Fruit fly (Drosophila melanogaster) whole organism, embryonic: ENCODE measurements around the gene COX7AL2.

Source experiments
- ATbp ChIP-seq: fragments of 200-800 bp; sonication (Bioruptor generic); optimal IDR thresholded peaks from 2 replicates; lab custom pipeline; 2017; ENCODE audit warnings: missing biosample characterization, mild to moderate bottlenecking, missing genetic modification characterization, missing genetic modification reagents
- Bgb ChIP-seq: fragments of 200-800 bp; sonication (Bioruptor generic); IDR thresholded peaks from 2 replicates; pipeline ENCODE4 v1.3.6; 2022; ENCODE audit warnings: missing biosample characterization, missing genetic modification characterization; ENCODE audit not compliant: partially characterized antibody
- CG10654 ChIP-seq: fragments of 200-800 bp; sonication (Bioruptor generic); optimal IDR thresholded peaks from 2 replicates; lab custom pipeline; 2016; ENCODE audit warnings: missing biosample characterization, missing genetic modification characterization
- CG12155 ChIP-seq: fragments of 200-800 bp; sonication (Bioruptor generic); optimal IDR thresholded peaks from 3 replicates; lab custom pipeline; 2016; ENCODE audit warnings: missing biosample characterization, missing genetic modification characterization
- CG12659 ChIP-seq: fragments of 200-800 bp; sonication (Bioruptor generic); optimal IDR thresholded peaks from 3 replicates; lab custom pipeline; 2017; ENCODE audit warnings: mild to moderate bottlenecking, missing biosample characterization, missing genetic modification reagents, missing genetic modification characterization
- CG14667 ChIP-seq: fragments of 200-800 bp; sonication (Bioruptor generic); IDR thresholded peaks from 2 replicates; pipeline ENCODE4 v1.3.6; 2022; ENCODE audit warnings: missing biosample characterization, missing genetic modification characterization
- CG1603 ChIP-seq: fragments of 200-800 bp; sonication (Bioruptor generic); optimal IDR thresholded peaks from 2 replicates; lab custom pipeline; 2019; ENCODE audit warnings: missing biosample characterization, mild to moderate bottlenecking, missing genetic modification characterization, moderate library complexity
- CG16815 ChIP-seq: fragments of 200-800 bp; sonication (Bioruptor generic); optimal IDR thresholded peaks from 3 replicates; lab custom pipeline; 2017; ENCODE audit warnings: missing biosample characterization, mild to moderate bottlenecking, missing genetic modification characterization
- CG2202 ChIP-seq: fragments of 200-800 bp; sonication (Bioruptor generic); optimal IDR thresholded peaks from 2 replicates; lab custom pipeline; 2018; ENCODE audit warnings: missing biosample characterization, mild to moderate bottlenecking, missing genetic modification characterization
- CG2712 ChIP-seq: fragments of 200-800 bp; optimal IDR thresholded peaks from 3 replicates; lab custom pipeline; 2019; ENCODE audit warnings: missing biosample characterization, mild to moderate bottlenecking, missing genetic modification characterization, moderate library complexity
- CG30403 ChIP-seq: fragments of 200-800 bp; sonication (Bioruptor generic); optimal IDR thresholded peaks from 3 replicates; lab custom pipeline; 2016; ENCODE audit warnings: missing biosample characterization, missing genetic modification characterization
- CG3065 ChIP-seq: fragments of 200-800 bp; sonication (Bioruptor generic); optimal IDR thresholded peaks from 2 replicates; lab custom pipeline; 2016; ENCODE audit warnings: missing biosample characterization, missing genetic modification characterization
- CG32532 ChIP-seq: fragments of 200-800 bp; sonication (Bioruptor generic); IDR thresholded peaks from 2 replicates; pipeline ENCODE4 v1.3.6; 2022; ENCODE audit warnings: missing biosample characterization, missing genetic modification characterization
- CG33557 ChIP-seq: fragments of 200-800 bp; sonication (Bioruptor generic); optimal IDR thresholded peaks from 2 replicates; lab custom pipeline; 2019; ENCODE audit warnings: missing biosample characterization, mild to moderate bottlenecking, missing genetic modification characterization, moderate library complexity
- CG6175 ChIP-seq: fragments of 200-800 bp; sonication (Bioruptor generic); IDR thresholded peaks from 3 replicates; pipeline ENCODE4 v1.3.6; 2022; ENCODE audit warnings: missing biosample characterization, missing genetic modification characterization
- CG8944 ChIP-seq: fragments of 200-800 bp; sonication (Bioruptor generic); optimal IDR thresholded peaks from 3 replicates; lab custom pipeline; 2016; ENCODE audit warnings: missing biosample characterization, missing genetic modification characterization
- Dref ChIP-seq: fragments of 200-800 bp; sonication (Bioruptor generic); IDR thresholded peaks from 2 replicates; pipeline ENCODE4 v1.3.6; 2022; ENCODE audit warnings: missing biosample characterization, missing genetic modification characterization
- Drgx ChIP-seq: fragments of 200-800 bp; sonication (Bioruptor generic); IDR thresholded peaks from 2 replicates; pipeline ENCODE4 v1.3.6; 2022; ENCODE audit warnings: missing biosample characterization, missing genetic modification characterization
- H15 ChIP-seq: fragments of 200-800 bp; sonication (Bioruptor generic); IDR thresholded peaks from 3 replicates; pipeline ENCODE4 v1.3.6; 2022; ENCODE audit warnings: missing biosample characterization, missing genetic modification characterization
- HLH3B ChIP-seq: fragments of 200-800 bp; sonication (Bioruptor generic); IDR thresholded peaks from 2 replicates; pipeline ENCODE4 v1.3.6; 2022; ENCODE audit warnings: missing biosample characterization, missing genetic modification characterization
- PHDP ChIP-seq: fragments of 200-800 bp; sonication (Bioruptor generic); optimal IDR thresholded peaks from 3 replicates; lab custom pipeline; 2018; ENCODE audit warnings: missing biosample characterization, mild to moderate bottlenecking, missing genetic modification characterization, moderate library complexity
- Sin3A ChIP-seq: fragments of >200 bp; optimal IDR thresholded peaks from 2 replicates; lab custom pipeline; 2018
- Sry-β ChIP-seq: fragments of 200-800 bp; sonication (Bioruptor generic); optimal IDR thresholded peaks from 2 replicates; lab custom pipeline; 2018; ENCODE audit warnings: missing biosample characterization, mild to moderate bottlenecking, missing genetic modification characterization, moderate library complexity
- YL-1 ChIP-seq: fragments of 200-800 bp; sonication (Bioruptor generic); optimal IDR thresholded peaks from 3 replicates; lab custom pipeline; 2017; ENCODE audit warnings: missing biosample characterization, mild to moderate bottlenecking, missing genetic modification characterization
- br ChIP-seq: fragments of >200 bp; optimal IDR thresholded peaks from 2 replicates; lab custom pipeline; 2017
- cg ChIP-seq: fragments of 200-800 bp; sonication (Bioruptor generic); optimal IDR thresholded peaks from 3 replicates; lab custom pipeline; 2019; ENCODE audit warnings: missing biosample characterization, mild to moderate bottlenecking, missing genetic modification characterization, moderate library complexity
- crol ChIP-seq: fragments of 200-800 bp; sonication (Bioruptor generic); IDR thresholded peaks from 2 replicates; pipeline ENCODE4 v1.3.6; 2022; ENCODE audit warnings: missing biosample characterization, missing genetic modification characterization
- cwo ChIP-seq: fragments of 200-800 bp; sonication (Bioruptor generic); optimal IDR thresholded peaks from 3 replicates; lab custom pipeline; 2017; ENCODE audit warnings: missing biosample characterization, missing genetic modification characterization, mild to moderate bottlenecking, moderate library complexity, missing genetic modification reagents
- da ChIP-seq: fragments of 200-800 bp; sonication (Bioruptor generic); optimal IDR thresholded peaks from 2 replicates; lab custom pipeline; 2016; ENCODE audit warnings: missing biosample characterization, missing genetic modification characterization
- dimm ChIP-seq: fragments of 200-800 bp; sonication (Bioruptor generic); IDR thresholded peaks from 2 replicates; pipeline ENCODE4 v1.3.6; 2022; ENCODE audit warnings: missing biosample characterization, missing genetic modification characterization
- en ChIP-seq: fragments of 200-800 bp; sonication (Bioruptor generic); optimal IDR thresholded peaks from 2 replicates; lab custom pipeline; 2016; ENCODE audit warnings: missing biosample characterization, missing genetic modification characterization
- esg ChIP-seq: fragments of 200-800 bp; sonication (Bioruptor generic); conservative IDR thresholded peaks from 2 replicates; pipeline ENCODE4 v1.3.6; 2022; ENCODE audit warnings: missing biosample characterization, missing genetic modification characterization
- fd102C ChIP-seq: fragments of 200-800 bp; sonication (Bioruptor generic); optimal IDR thresholded peaks from 2 replicates; lab custom pipeline; 2018; ENCODE audit warnings: missing biosample characterization, mild to moderate bottlenecking, missing genetic modification characterization, moderate library complexity
- fu2 ChIP-seq: fragments of 200-800 bp; sonication (Bioruptor generic); optimal IDR thresholded peaks from 2 replicates; lab custom pipeline; 2016; ENCODE audit warnings: missing biosample characterization, missing genetic modification characterization
- gcm ChIP-seq: fragments of 200-800 bp; sonication (Bioruptor generic); optimal IDR thresholded peaks from 2 replicates; lab custom pipeline; 2019; ENCODE audit warnings: missing biosample characterization, mild to moderate bottlenecking, missing genetic modification characterization, moderate library complexity
- grn ChIP-seq: fragments of 200-800 bp; sonication (Bioruptor generic); optimal IDR thresholded peaks from 3 replicates; lab custom pipeline; 2017; ENCODE audit warnings: missing biosample characterization, missing genetic modification characterization
- jing ChIP-seq: fragments of 200-800 bp; sonication (Bioruptor generic); optimal IDR thresholded peaks from 2 replicates; lab custom pipeline; 2018; ENCODE audit warnings: missing biosample characterization, mild to moderate bottlenecking, missing genetic modification characterization
- lmd ChIP-seq: fragments of 200-800 bp; sonication (Bioruptor generic); IDR thresholded peaks from 2 replicates; pipeline ENCODE4 v1.3.6; 2022; ENCODE audit warnings: missing biosample characterization, missing genetic modification characterization
- mirr ChIP-seq: fragments of 200-800 bp; sonication (Bioruptor generic); optimal IDR thresholded peaks from 3 replicates; lab custom pipeline; 2018; ENCODE audit warnings: missing biosample characterization, mild to moderate bottlenecking, missing genetic modification characterization
- oc ChIP-seq: fragments of 200-800 bp; sonication (Bioruptor generic); optimal IDR thresholded peaks from 2 replicates; lab custom pipeline; 2018; ENCODE audit warnings: missing biosample characterization, mild to moderate bottlenecking, missing genetic modification characterization, moderate library complexity
- org-1 ChIP-seq: fragments of 200-800 bp; sonication (Bioruptor generic); optimal IDR thresholded peaks from 2 replicates; lab custom pipeline; 2017; ENCODE audit warnings: missing biosample characterization, missing genetic modification characterization
- pnt ChIP-seq: fragments of 200-800 bp; sonication (Bioruptor generic); optimal IDR thresholded peaks from 3 replicates; lab custom pipeline; 2016; ENCODE audit warnings: missing biosample characterization, missing genetic modification characterization
- ranshi ChIP-seq: fragments of 200-800 bp; sonication (Bioruptor generic); IDR thresholded peaks from 2 replicates; pipeline ENCODE4 v1.3.6; 2022; ENCODE audit warnings: missing biosample characterization, missing genetic modification characterization
- row ChIP-seq: fragments of 200-800 bp; sonication (Bioruptor generic); IDR thresholded peaks from 3 replicates; pipeline ENCODE4 v1.3.6; 2022; ENCODE audit warnings: missing biosample characterization, missing genetic modification characterization
- shn ChIP-seq: fragments of 200-800 bp; sonication (Bioruptor generic); optimal IDR thresholded peaks from 3 replicates; lab custom pipeline; 2016; ENCODE audit warnings: missing biosample characterization, missing genetic modification characterization
- stwl ChIP-seq: fragments of 200-800 bp; sonication (Bioruptor generic); optimal IDR thresholded peaks from 3 replicates; lab custom pipeline; 2018; ENCODE audit warnings: missing biosample characterization, mild to moderate bottlenecking, missing genetic modification characterization, moderate library complexity
- tap ChIP-seq: fragments of 200-800 bp; optimal IDR thresholded peaks from 3 replicates; lab custom pipeline; 2019; ENCODE audit warnings: missing biosample characterization, mild to moderate bottlenecking, missing genetic modification characterization, moderate library complexity
- trh ChIP-seq: fragments of 200-800 bp; sonication (Bioruptor generic); optimal IDR thresholded peaks from 2 replicates; lab custom pipeline; 2016; ENCODE audit warnings: missing biosample characterization, missing genetic modification characterization
- wek ChIP-seq: fragments of 200-800 bp; sonication (Bioruptor generic); optimal IDR thresholded peaks from 3 replicates; lab custom pipeline; 2018; ENCODE audit warnings: missing biosample characterization, mild to moderate bottlenecking, missing genetic modification characterization, moderate library complexity
- wor ChIP-seq: fragments of 200-800 bp; sonication (Bioruptor generic); IDR thresholded peaks from 2 replicates; pipeline ENCODE4 v1.3.6; 2022; ENCODE audit warnings: missing biosample characterization, missing genetic modification characterization

The COX7AL2 gene

dm6 chr2L:2202853-2203717 lies 5.4 kb upstream of the COX7AL2 start (continued):
- no peak for TF ChIP-seq YL-1
- TF ChIP-seq org-1 (GFP tag; lab: Kevin White, UChicago), result no peak
- no peak for TF ChIP-seq CG3065 (GFP tag; lab: Kevin White, UChicago)
- TF ChIP-seq br (lab: Kevin White, UChicago), result no peak
- peak; percentile 90 for TF ChIP-seq cg
- TF ChIP-seq ranshi (GFP tag; lab: Robert Waterston, UW), result peak; percentile 27; the same call in 1 of the 2 replicates
- TF ChIP-seq dimm (GFP tag; lab: Robert Waterston, UW), result no peak
- no peak for TF ChIP-seq CG10654 (GFP tag; lab: Kevin White, UChicago)
- TF ChIP-seq CG30403 (GFP tag; lab: Kevin White, UChicago), result no peak
- TF ChIP-seq tap, result no peak
- no peak for TF ChIP-seq Sin3A
- TF ChIP-seq CG14667 (GFP tag; lab: Robert Waterston, UW), result no peak
- peak; percentile 45; the same call in 1 of the 2 replicates for TF ChIP-seq CG32532 (GFP tag; lab: Robert Waterston, UW)
- TF ChIP-seq wor, result no peak
- TF ChIP-seq PHDP, result no peak
- TF ChIP-seq oc (tag; lab: Kevin White, UChicago), result no peak
- TF ChIP-seq stwl (tag; lab: Kevin White, UChicago), result no peak
- TF ChIP-seq lmd (GFP tag; lab: Robert Waterston, UW), result no peak
- no peak for TF ChIP-seq grn
- TF ChIP-seq cwo (GFP tag; lab: Kevin White, UChicago), result peak; percentile 8
- no peak for TF ChIP-seq CG1603
- no peak for TF ChIP-seq fu2 (GFP tag; lab: Kevin White, UChicago)
- no peak for TF ChIP-seq CG12659 (GFP tag; lab: Kevin White, UChicago)
- peak; percentile 27 for TF ChIP-seq CG2712
- no peak for TF ChIP-seq CG33557 (GFP tag; lab: Kevin White, UChicago)
- TF ChIP-seq CG16815, result no peak
- TF ChIP-seq CG12155 (GFP tag; lab: Kevin White, UChicago), result no peak
- TF ChIP-seq mirr, result peak; percentile 3
- no peak for TF ChIP-seq fd102C (GFP tag; lab: Kevin White, UChicago)
- TF ChIP-seq crol (GFP tag; lab: Robert Waterston, UW), result peak; percentile 100
- TF ChIP-seq Sry-β, result no peak
- no peak for TF ChIP-seq pnt (GFP tag; lab: Kevin White, UChicago)
- TF ChIP-seq en (GFP tag; lab: Kevin White, UChicago), result no peak
- peak; percentile 53; the same call in 1 of the 3 replicates for TF ChIP-seq CG6175 (GFP tag; lab: Robert Waterston, UW)
- TF ChIP-seq Bgb, result peak; percentile 66
- 0 out of 3 replicates have a peak, but pooled peaks have one; percentile 10 for TF ChIP-seq H15 (GFP tag; lab: Robert Waterston, UW)
- TF ChIP-seq da (GFP tag; lab: Kevin White, UChicago), result no peak
- no peak for TF ChIP-seq CG8944 (GFP tag; lab: Kevin White, UChicago)
- TF ChIP-seq jing (GFP tag; lab: Kevin White, UChicago), result no peak
- TF ChIP-seq gcm (GFP tag; lab: Kevin White, UChicago), result no peak
- TF ChIP-seq HLH3B (GFP tag; lab: Robert Waterston, UW), result peak; percentile 11; the same call in 1 of the 2 replicates
- TF ChIP-seq Dref (GFP tag; lab: Robert Waterston, UW), result 0 out of 2 replicates have a peak, but pooled peaks have one; percentile 29
- TF ChIP-seq esg (GFP tag; lab: Robert Waterston, UW), result no peak
- peak; percentile 44; the same call in 1 of the 3 replicates for TF ChIP-seq row (GFP tag; lab: Robert Waterston, UW)
- no peak for TF ChIP-seq wek (GFP tag; lab: Kevin White, UChicago)
- no peak for TF ChIP-seq CG2202 (tag; lab: Kevin White, UChicago)
- no peak for TF ChIP-seq ATbp (GFP tag; lab: Kevin White, UChicago)
- TF ChIP-seq trh (GFP tag; lab: Kevin White, UChicago), result no peak
- TF ChIP-seq Drgx (GFP tag; lab: Robert Waterston, UW), result peak; percentile 69
- TF ChIP-seq shn, result no peak
